Worm (Caenorhabditis elegans): ENCODE measurements around the gene nipa-1.

nipa-1 gene

ce11 chrIII:3067909-3068455, 58.9 kb downstream of the nipa-1 start, which contains the start of gene ubl-1 (continued):
- TF ChIP-seq ztf-22 (GFP tag; optimal IDR thresholded peaks at IDR 0.05) (no peak), madf-6 (GFP tag; IDR thresholded peaks at IDR 0.05) (peak; percentile 74), hlh-26 (GFP tag; conservative IDR thresholded peaks at IDR 0.05) (no peak), gei-17 (GFP tag; optimal IDR thresholded peaks at IDR 0.05) (no peak), ccch-3 (GFP tag; optimal IDR thresholded peaks at IDR 0.05) (no peak), F39B2.1 (GFP tag; IDR thresholded peaks at IDR 0.05) (no peak), ztf-28 (GFP tag; IDR thresholded peaks at IDR 0.05) (no peak), ceh-27 (GFP tag; optimal IDR thresholded peaks at IDR 0.05) (peak; percentile 58), snpc-1.3 (tag; optimal IDR thresholded peaks at IDR 0.05; ENCODE audit: insufficient read depth) (peak; percentile 49), snpc-3.4 (tag; optimal IDR thresholded peaks at IDR 0.05) (peak; percentile 36), lag-1 (GFP tag; IDR thresholded peaks at IDR 0.05) (no peak), unc-130 (GFP tag; optimal IDR thresholded peaks at IDR 0.05) (no peak), B0336.3 (GFP tag; IDR thresholded peaks at IDR 0.05) (no peak), let-526 (GFP tag; IDR thresholded peaks at IDR 0.05) (no peak), dpl-1 (GFP tag; optimal IDR thresholded peaks at IDR 0.05) (peak; percentile 78), nfya-2 (GFP tag; IDR thresholded peaks at IDR 0.05) (no peak), akir-1 (GFP tag; optimal IDR thresholded peaks at IDR 0.05) (no peak), ceh-79 (tag; optimal IDR thresholded peaks at IDR 0.05) (no peak), egrh-3 (GFP tag; IDR thresholded peaks at IDR 0.05) (no peak), F23B12.7 (tag; optimal IDR thresholded peaks at IDR 0.05; ENCODE audit: insufficient read depth) (peak; percentile 68), nfya-1 (tag; optimal IDR thresholded peaks at IDR 0.05; ENCODE audit: borderline replicate concordance, insufficient read depth) (no peak), nhr-90 (tag; optimal IDR thresholded peaks at IDR 0.05) (no peak), rec-8 (tag; optimal IDR thresholded peaks at IDR 0.05) (no peak), lir-1 (GFP tag; conservative IDR thresholded peaks at IDR 0.05) (no peak), attf-5 (GFP tag; optimal IDR thresholded peaks at IDR 0.05) (peak; percentile 85), bed-2 (GFP tag; IDR thresholded peaks at IDR 0.05) (no peak), sdz-38 (tag; optimal IDR thresholded peaks at IDR 0.05) (no peak), nhr-179 (tag; optimal IDR thresholded peaks at IDR 0.05) (no peak), cebp-2 (GFP tag; IDR thresholded peaks at IDR 0.05) (no peak), fkh-3 (tag; optimal IDR thresholded peaks at IDR 0.05) (no peak), egl-18 (GFP tag; IDR thresholded peaks at IDR 0.05) (no peak), attf-3 (GFP tag; conservative IDR thresholded peaks at IDR 0.05) (peak; percentile 84), unc-62 (GFP tag; optimal IDR thresholded peaks at IDR 0.05) (no peak), F10E7.11 (tag; optimal IDR thresholded peaks at IDR 0.05) (no peak), B0035.1 (tag; optimal IDR thresholded peaks at IDR 0.05) (no peak), lin-35 (GFP tag; optimal IDR thresholded peaks at IDR 0.05) (peak in 1 of 3 experiments; percentile 74), B0261.1 (tag; optimal IDR thresholded peaks at IDR 0.05) (no peak), lin-54 (GFP tag; optimal IDR thresholded peaks at IDR 0.05) (peak; percentile 76), ztf-18 (tag; optimal IDR thresholded peaks at IDR 0.05) (peak; percentile 16), nhr-80 (tag; optimal IDR thresholded peaks at IDR 0.05) (peak; percentile 57), egl-44 (GFP tag; IDR thresholded peaks at IDR 0.05) (no peak), ekl-4 (GFP tag; IDR thresholded peaks at IDR 0.05) (0 out of 2 replicates have a peak, but pooled peaks have one; percentile 57), ztf-6 (GFP tag; IDR thresholded peaks at IDR 0.05) (no peak), athp-1 (tag; optimal IDR thresholded peaks at IDR 0.05) (peak; percentile 3), pbrm-1 (GFP tag; IDR thresholded peaks at IDR 0.05) (peak; percentile 72; the same call in 1 of the 2 replicates), D2030.7 (GFP tag; IDR thresholded peaks at IDR 0.05) (peak; percentile 48; the same call in 1 of the 2 replicates), aptf-2 (GFP tag; conservative IDR thresholded peaks at IDR 0.05) (no peak), ztf-3 (GFP tag; optimal IDR thresholded peaks at IDR 0.05) (no peak)
